Fruit fly (Drosophila melanogaster): ENCODE data around the gene CG16972.

CG16972 gene

dm6 chr2L:13202960-13203436 lies at the start of gene CG16972:
Gene CG16972 (minus strand): TSS chr2L:13203295.
- TF ChIP-seq CG12605 (GFP tag; IDR thresholded peaks at IDR 0.05) (peak; percentile 7; the same call in 1 of the 2 replicates), EcR (GFP tag; optimal IDR thresholded peaks at IDR 0.05) (no peak), CG10348 (GFP tag; IDR thresholded peaks at IDR 0.05) (no peak), CG32121 (GFP tag; IDR thresholded peaks at IDR 0.05) (no peak)

- TF ChIP-seq Snoo (tag; optimal IDR thresholded peaks at IDR 0.05): no peak
- TF ChIP-seq CG8301 (tag; optimal IDR thresholded peaks at IDR 0.05): peak; percentile 60
- TF ChIP-seq CG15710 (tag; optimal IDR thresholded peaks at IDR 0.05): peak; percentile 31
- TF ChIP-seq CG9948 (tag; optimal IDR thresholded peaks at IDR 0.05): peak; percentile 17
- TF ChIP-seq CG14655 (GFP tag; optimal IDR thresholded peaks at IDR 0.05): peak; percentile 62
- TF ChIP-seq CG10348 (GFP tag; IDR thresholded peaks at IDR 0.05): no peak
- TF ChIP-seq CG8159 (tag; optimal IDR thresholded peaks at IDR 0.05): peak; percentile 33
- no peak for TF ChIP-seq fd96Ca (GFP tag; IDR thresholded peaks at IDR 0.05)
- no peak for TF ChIP-seq rn (GFP tag; IDR thresholded peaks at IDR 0.05)
- TF ChIP-seq D1 (tag; optimal IDR thresholded peaks at IDR 0.05): no peak
- TF ChIP-seq CG17806 (tag; optimal IDR thresholded peaks at IDR 0.05): peak; percentile 9
Measured at dm6 chr2L:13251167-13251566, 48.1 kb upstream of the CG16972 start.

- TF ChIP-seq EcR (GFP tag; optimal IDR thresholded peaks at IDR 0.05) (no peak), Pif1A (GFP tag; optimal IDR thresholded peaks at IDR 0.05) (no peak), CG10348 (GFP tag; IDR thresholded peaks at IDR 0.05) (no peak), rn (GFP tag; IDR thresholded peaks at IDR 0.05) (no peak), gl (tag; optimal IDR thresholded peaks at IDR 0.05) (no peak), CG9948 (tag; optimal IDR thresholded peaks at IDR 0.05) (no peak), CG13204 (GFP tag; optimal IDR thresholded peaks at IDR 0.05) (no peak), CG8159 (tag; optimal IDR thresholded peaks at IDR 0.05) (no peak), CG4496 (GFP tag; IDR thresholded peaks at IDR 0.05) (no peak), Ets98B (GFP tag; IDR thresholded peaks at IDR 0.05) (peak; percentile 53; the same call in 1 of the 2 replicates), CG12605 (GFP tag; IDR thresholded peaks at IDR 0.05) (peak; percentile 71), CG14655 (GFP tag; optimal IDR thresholded peaks at IDR 0.05) (no peak), Pif1B (GFP tag; optimal IDR thresholded peaks at IDR 0.05) (no peak), D1 (tag; optimal IDR thresholded peaks at IDR 0.05) (no peak), CG32121 (GFP tag; IDR thresholded peaks at IDR 0.05) (no peak; the same call in 1 of the 2 replicates), CG17806 (tag; optimal IDR thresholded peaks at IDR 0.05) (no peak), CG34367 (tag; optimal IDR thresholded peaks at IDR 0.05) (no peak), fd96Ca (GFP tag; IDR thresholded peaks at IDR 0.05) (no peak)
Measured at dm6 chr2L:13245855-13246645, 43.0 kb upstream of the CG16972 start, which contains the start of gene CG16820. Gene CG16820 (plus strand): TSS chr2L:13246232.

- TF ChIP-seq CG9948 (tag; optimal IDR thresholded peaks at IDR 0.05) (no peak), CG12605 (GFP tag; IDR thresholded peaks at IDR 0.05) (no peak), CG8159 (tag; optimal IDR thresholded peaks at IDR 0.05) (no peak), CG14655 (GFP tag; optimal IDR thresholded peaks at IDR 0.05) (no peak), gl (tag; optimal IDR thresholded peaks at IDR 0.05) (no peak), rn (GFP tag; IDR thresholded peaks at IDR 0.05) (no peak), CG13204 (GFP tag; optimal IDR thresholded peaks at IDR 0.05) (no peak), CG15710 (tag; optimal IDR thresholded peaks at IDR 0.05) (no peak), CG17806 (tag; optimal IDR thresholded peaks at IDR 0.05) (no peak), CG10348 (GFP tag; IDR thresholded peaks at IDR 0.05) (no peak), fd96Ca (GFP tag; IDR thresholded peaks at IDR 0.05) (no peak), CG4496 (GFP tag; IDR thresholded peaks at IDR 0.05) (no peak), Pif1A (GFP tag; optimal IDR thresholded peaks at IDR 0.05) (no peak), Pif1B (GFP tag; optimal IDR thresholded peaks at IDR 0.05) (no peak), EcR (GFP tag; optimal IDR thresholded peaks at IDR 0.05) (no peak), CG34367 (tag; optimal IDR thresholded peaks at IDR 0.05) (no peak), CG8301 (tag; optimal IDR thresholded peaks at IDR 0.05) (no peak), Ets98B (GFP tag; IDR thresholded peaks at IDR 0.05) (no peak), Snoo (tag; optimal IDR thresholded peaks at IDR 0.05) (no peak)
Measured at dm6 chr2L:13244759-13245308, 41.7 kb upstream of the CG16972 start.

dm6 chr2L:13239689-13240088 lies 36.6 kb upstream of the CG16972 start, which contains the start of gene Jhbp13:
Gene Jhbp13 (plus strand): TSS chr2L:13239989.
- no peak for TF ChIP-seq Pif1B (GFP tag; optimal IDR thresholded peaks at IDR 0.05)
- TF ChIP-seq CG17806 (tag; optimal IDR thresholded peaks at IDR 0.05): no peak
- TF ChIP-seq CG14655 (GFP tag; optimal IDR thresholded peaks at IDR 0.05): no peak
- TF ChIP-seq gl (tag; optimal IDR thresholded peaks at IDR 0.05): no peak
- no peak for TF ChIP-seq CG9948 (tag; optimal IDR thresholded peaks at IDR 0.05)
- TF ChIP-seq fd96Ca (GFP tag; IDR thresholded peaks at IDR 0.05): no peak
- TF ChIP-seq Snoo (tag; optimal IDR thresholded peaks at IDR 0.05): no peak
- no peak for TF ChIP-seq CG4496 (GFP tag; IDR thresholded peaks at IDR 0.05)
- TF ChIP-seq CG10348 (GFP tag; IDR thresholded peaks at IDR 0.05): no peak
- no peak for TF ChIP-seq CG32121 (GFP tag; IDR thresholded peaks at IDR 0.05)
- TF ChIP-seq Pif1A (GFP tag; optimal IDR thresholded peaks at IDR 0.05): no peak
- TF ChIP-seq CG8301 (tag; optimal IDR thresholded peaks at IDR 0.05): no peak
- TF ChIP-seq Ets98B (GFP tag; IDR thresholded peaks at IDR 0.05): no peak
- no peak for TF ChIP-seq rn (GFP tag; IDR thresholded peaks at IDR 0.05)
- no peak for TF ChIP-seq EcR (GFP tag; optimal IDR thresholded peaks at IDR 0.05)
- no peak for TF ChIP-seq CG34367 (tag; optimal IDR thresholded peaks at IDR 0.05)
- TF ChIP-seq CG15710 (tag; optimal IDR thresholded peaks at IDR 0.05): no peak
